Fruit fly (Drosophila melanogaster): ENCODE data around the gene RNaseX25.

RNaseX25 gene

DNA sequence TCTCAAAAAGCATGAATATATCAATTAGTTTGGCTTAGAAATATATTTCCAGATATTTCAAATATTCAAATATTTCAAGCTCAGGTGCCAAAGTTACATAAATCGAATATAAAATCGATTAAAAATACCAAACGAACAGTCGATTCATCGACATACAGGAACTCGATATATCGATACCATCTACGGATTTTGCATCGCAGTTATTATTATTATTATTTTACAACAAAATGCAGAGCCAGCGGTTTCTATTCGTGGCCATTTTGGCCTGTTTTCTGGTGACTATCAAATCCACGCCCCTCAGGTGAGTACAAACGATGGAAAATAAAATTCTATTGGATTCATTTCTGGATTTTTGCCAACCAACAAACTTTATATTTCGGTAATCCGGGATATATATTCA, at the start of gene RNaseX25:
Gene RNaseX25 (plus strand): TSS at position 147 of the 400 bp plus-strand sequence.
- TF ChIP-seq emc (GFP tag; optimal IDR thresholded peaks at IDR 0.05): no peak
- no peak for TF ChIP-seq her (GFP tag; optimal IDR thresholded peaks at IDR 0.05)
- TF ChIP-seq CG4282 (GFP tag; optimal IDR thresholded peaks at IDR 0.05): no peak
- TF ChIP-seq Lim3 (GFP tag; IDR thresholded peaks at IDR 0.05): no peak
- TF ChIP-seq fd102C (GFP tag; optimal IDR thresholded peaks at IDR 0.05): no peak
- TF ChIP-seq CG30431 (GFP tag; optimal IDR thresholded peaks at IDR 0.05): no peak
- TF ChIP-seq Lpt (GFP tag; optimal IDR thresholded peaks at IDR 0.05): no peak
- no peak for TF ChIP-seq CG14965 (GFP tag; optimal IDR thresholded peaks at IDR 0.05; ENCODE audit: borderline replicate concordance)
- TF ChIP-seq CG14860 (GFP tag; IDR thresholded peaks at IDR 0.05; ENCODE audit: partially characterized antibody): peak; percentile 88
- TF ChIP-seq CG3847 (GFP tag; IDR thresholded peaks at IDR 0.05): no peak
- TF ChIP-seq Adf1 (GFP tag; IDR thresholded peaks at IDR 0.05): no peak
- TF ChIP-seq slbo (GFP tag; IDR thresholded peaks at IDR 0.05): no peak
- peak; percentile 48 for TF ChIP-seq CG12659 (GFP tag; optimal IDR thresholded peaks at IDR 0.05)
- no peak for TF ChIP-seq Meics (GFP tag; optimal IDR thresholded peaks at IDR 0.05)
- TF ChIP-seq CG1792 (GFP tag; optimal IDR thresholded peaks at IDR 0.05): no peak
- TF ChIP-seq psq (GFP tag; optimal IDR thresholded peaks at IDR 0.05): no peak
- TF ChIP-seq CG2199 (GFP tag; IDR thresholded peaks at IDR 0.05): no peak
- no peak for TF ChIP-seq CG34376 (GFP tag; optimal IDR thresholded peaks at IDR 0.05)
- no peak for TF ChIP-seq CG5953 (GFP tag; IDR thresholded peaks at IDR 0.05)
- no peak for TF ChIP-seq run (tag; optimal IDR thresholded peaks at IDR 0.05)
- TF ChIP-seq tna (GFP tag; IDR thresholded peaks at IDR 0.05; ENCODE audit: partially characterized antibody): peak; percentile 91
- TF ChIP-seq CG34224 (GFP tag; IDR thresholded peaks at IDR 0.05; ENCODE audit: partially characterized antibody): peak; percentile 97
- TF ChIP-seq Mes4 (GFP tag; optimal IDR thresholded peaks at IDR 0.05): no peak
- TF ChIP-seq pum (GFP tag; optimal IDR thresholded peaks at IDR 0.05): no peak
- no peak for TF ChIP-seq CTCF (GFP tag; optimal IDR thresholded peaks at IDR 0.05)
- no peak for TF ChIP-seq dati (GFP tag; IDR thresholded peaks at IDR 0.05)
- no peak for TF ChIP-seq pnt (GFP tag; optimal IDR thresholded peaks at IDR 0.05)
- no peak for TF ChIP-seq salm (tag; optimal IDR thresholded peaks at IDR 0.05)
- TF ChIP-seq tap (tag; optimal IDR thresholded peaks at IDR 0.05): no peak
- TF ChIP-seq CG10959 (GFP tag; IDR thresholded peaks at IDR 0.05): no peak
- no peak for TF ChIP-seq CG8924 (tag; optimal IDR thresholded peaks at IDR 0.05)
- TF ChIP-seq br (optimal IDR thresholded peaks at IDR 0.05): no peak
- no peak for TF ChIP-seq ase (GFP tag; IDR thresholded peaks at IDR 0.05)
- TF ChIP-seq YL-1 (GFP tag; optimal IDR thresholded peaks at IDR 0.05): peak; percentile 47
- no peak for TF ChIP-seq grn (GFP tag; optimal IDR thresholded peaks at IDR 0.05)
- no peak for TF ChIP-seq CG9609 (GFP tag; optimal IDR thresholded peaks at IDR 0.05)
- no peak for TF ChIP-seq CG13424 (tag; optimal IDR thresholded peaks at IDR 0.05)
- no peak for TF ChIP-seq TFAM (GFP tag; optimal IDR thresholded peaks at IDR 0.05)
- TF ChIP-seq exex (tag; optimal IDR thresholded peaks at IDR 0.05): no peak
- TF ChIP-seq ftz-f1 (GFP tag; optimal IDR thresholded peaks at IDR 0.05): peak; percentile 71
- TF ChIP-seq CG11085 (GFP tag; IDR thresholded peaks at IDR 0.05): no peak
- no peak for TF ChIP-seq CG8478 (optimal IDR thresholded peaks at IDR 0.05)
- peak; percentile 94 for TF ChIP-seq CG6791 (GFP tag; IDR thresholded peaks at IDR 0.05; ENCODE audit: partially characterized antibody)
- no peak for TF ChIP-seq ara (GFP tag; IDR thresholded peaks at IDR 0.05)
- TF ChIP-seq CG13775 (GFP tag; optimal IDR thresholded peaks at IDR 0.05): no peak
- TF ChIP-seq Poxn (GFP tag; IDR thresholded peaks at IDR 0.05): no peak
- no peak for TF ChIP-seq NC2β (GFP tag; optimal IDR thresholded peaks at IDR 0.05)
- TF ChIP-seq hbn (GFP tag; IDR thresholded peaks at IDR 0.05; ENCODE audit: partially characterized antibody): peak; percentile 94
- TF ChIP-seq wor (GFP tag; IDR thresholded peaks at IDR 0.05): no peak
- no peak for TF ChIP-seq Dfd (GFP tag; optimal IDR thresholded peaks at IDR 0.05)
- no peak for TF ChIP-seq esg (GFP tag; conservative IDR thresholded peaks at IDR 0.05)
- no peak for TF ChIP-seq ATbp (GFP tag; optimal IDR thresholded peaks at IDR 0.05)
- no peak for TF ChIP-seq MTF-1 (GFP tag; optimal IDR thresholded peaks at IDR 0.05; ENCODE audit: borderline replicate concordance)
- TF ChIP-seq CG12155 (GFP tag; optimal IDR thresholded peaks at IDR 0.05): no peak

Data from whole organism, embryonic.